Worm (Caenorhabditis elegans) whole organism, L2 larva: ENCODE results near the gene F07A11.5.

ENCODE experiments used
- ama-1 ChIP-seq: fragments of 150-350 bp; optimal IDR thresholded peaks from 2 replicates; lab custom pipeline; 2018; ENCODE audit warnings: inconsistent platforms
- ceh-16 ChIP-seq: fragments of 150-350 bp; optimal IDR thresholded peaks from 2 replicates; lab custom pipeline; 2014; ENCODE audit warnings: missing biosample characterization, missing genetic modification characterization
- elt-1 ChIP-seq: fragments of 150-350 bp; optimal IDR thresholded peaks from 2 replicates; lab custom pipeline; 2014; ENCODE audit warnings: missing biosample characterization, missing genetic modification characterization
- elt-3 ChIP-seq: sonication (generic microtip); optimal IDR thresholded peaks from 2 replicates; lab custom pipeline; 2017; ENCODE audit warnings: missing biosample characterization, missing genetic modification characterization
- nhr-12 ChIP-seq: fragments of 150-350 bp; optimal IDR thresholded peaks from 2 replicates; lab custom pipeline; 2014; ENCODE audit warnings: missing biosample characterization, missing genetic modification characterization
- nhr-237 ChIP-seq: fragments of 150-350 bp; optimal IDR thresholded peaks from 2 replicates; lab custom pipeline; 2014; ENCODE audit warnings: missing biosample characterization, missing genetic modification characterization
- sem-4 ChIP-seq: fragments of 150-350 bp; optimal IDR thresholded peaks from 2 replicates; lab custom pipeline; 2014; ENCODE audit warnings: missing biosample characterization, missing genetic modification reagents, missing genetic modification characterization
- snpc-4 ChIP-seq: fragments of 150-350 bp; optimal IDR thresholded peaks from 2 replicates; lab custom pipeline; 2014; ENCODE audit warnings: missing biosample characterization, missing genetic modification characterization
- unc-62 ChIP-seq: fragments of 150-350 bp; optimal IDR thresholded peaks from 2 replicates; lab custom pipeline; 2014; ENCODE audit warnings: missing biosample characterization, missing genetic modification reagents, missing genetic modification characterization
- ztf-11 ChIP-seq: sonication (generic microtip); optimal IDR thresholded peaks from 2 replicates; lab custom pipeline; 2017; ENCODE audit warnings: missing biosample characterization, missing genetic modification characterization
- ztf-4 ChIP-seq: fragments of 150-350 bp; optimal IDR thresholded peaks from 2 replicates; lab custom pipeline; 2014; ENCODE audit warnings: missing biosample characterization, missing genetic modification characterization

- TF ChIP-seq ztf-11 (tag; lab: Kevin White, UChicago) (no peak), unc-62 (GFP tag; lab: Kevin White, UChicago) (no peak), ama-1 (lab: Kevin White, UChicago) (no peak), ceh-16 (tag; lab: Kevin White, UChicago) (no peak), ztf-4 (tag; lab: Kevin White, UChicago) (no peak), elt-1 (tag; lab: Kevin White, UChicago) (no peak), nhr-237 (tag; lab: Kevin White, UChicago) (no peak), snpc-4 (tag; lab: Kevin White, UChicago) (no peak), nhr-12 (tag; lab: Kevin White, UChicago) (no peak), elt-3 (tag; lab: Kevin White, UChicago) (no peak), sem-4 (tag; lab: Kevin White, UChicago) (no peak)
These were observed 16.6 kb upstream of the F07A11.5 start, which contains the start of gene gfat-1 for ce11 chrII:11595368-11595996.
